Worm (Caenorhabditis elegans) whole organism, young adult: ENCODE measurements around the gene npl-10.

Experiments used
- K12H6.12 ChIP-seq: fragments of 200-800 bp; sonication (Bioruptor generic); optimal IDR thresholded peaks from 2 replicates; lab custom pipeline; 2018; ENCODE audit warnings: mild to moderate bottlenecking, missing genetic modification characterization, missing compliant biosample characterization
- Y53G8AR.9 ChIP-seq: fragments of 200-800 bp; sonication (Bioruptor generic); conservative IDR thresholded peaks from 2 replicates; pipeline ENCODE4 v1.3.6; 2022; ENCODE audit warnings: missing genetic modification reagents, missing genetic modification characterization, missing compliant biosample characterization
- Y95B8A.8 ChIP-seq: fragments of 200-800 bp; sonication (Bioruptor generic); IDR thresholded peaks from 2 replicates; pipeline ENCODE4 v1.3.6; 2022; ENCODE audit warnings: missing genetic modification reagents, missing genetic modification characterization, missing compliant biosample characterization
- ama-1 ChIP-seq, 3 experiments: fragments of 150-350 bp in 1 of 3; sonication (generic microtip) in 2 of 3; optimal IDR thresholded peaks; 2 replicates each; lab custom pipeline; 2014 to 2018; ENCODE audit warnings: missing biosample characterization in 2 of 3, missing genetic modification characterization in 2 of 3, missing genetic modification reagents in 2 of 3
- ceh-27 ChIP-seq: fragments of 200-800 bp; sonication (Bioruptor generic); optimal IDR thresholded peaks from 2 replicates; lab custom pipeline; 2018; ENCODE audit warnings: mild to moderate bottlenecking, missing genetic modification characterization, moderate library complexity, missing compliant biosample characterization
- ceh-40 ChIP-seq: fragments of 200-800 bp; sonication (Bioruptor generic); IDR thresholded peaks from 2 replicates; pipeline ENCODE4 v1.3.6; 2022; ENCODE audit warnings: missing genetic modification characterization, missing compliant biosample characterization
- him-1 ChIP-seq: sonication (generic microtip); optimal IDR thresholded peaks from 2 replicates; lab custom pipeline; 2016; ENCODE audit warnings: missing genotype, missing genetic modification reagents, missing genetic modification characterization, missing compliant biosample characterization
- lin-35 ChIP-seq, 3 experiments: fragments of 150-350 bp in 2 of 3; sonication (generic microtip) in 1 of 3; optimal IDR thresholded peaks; 2 replicates each; lab custom pipeline; 2014 to 2018; ENCODE audit warnings: missing biosample characterization in 3 of 3, missing genetic modification characterization in 3 of 3, missing genetic modification reagents in 3 of 3
- nhr-120 ChIP-seq: fragments of 200-800 bp; sonication (Bioruptor generic); IDR thresholded peaks from 2 replicates; pipeline ENCODE4 v1.3.6; 2022; ENCODE audit warnings: missing genetic modification characterization, missing compliant biosample characterization
- pha-4 ChIP-seq: fragments of 150-350 bp; sonication (generic microtip); optimal IDR thresholded peaks from 2 replicates; lab custom pipeline; 2014; ENCODE audit warnings: missing biosample characterization, missing genetic modification reagents, missing genetic modification characterization
- rec-8 ChIP-seq, 2 experiments: sonication (generic microtip); optimal IDR thresholded peaks; 2 replicates each; lab custom pipeline; 2016; ENCODE audit warnings: mild to moderate bottlenecking in 2 of 2, missing genetic modification characterization in 2 of 2, missing genetic modification reagents in 2 of 2, missing genotype in 2 of 2, missing biosample characterization in 1 of 2, missing compliant biosample characterization in 1 of 2, moderate library complexity in 1 of 2
- snpc-4 ChIP-seq, 5 experiments: fragments of 150-350 bp in 1 of 5; sonication (generic microtip) in 4 of 5; optimal IDR thresholded peaks; 2 replicates each; lab custom pipeline; 2014 to 2018; ENCODE audit warnings: missing genetic modification characterization in 5 of 5, missing biosample characterization in 3 of 5, antibody characterized with exemption in 2 of 5, mild to moderate bottlenecking in 2 of 5, missing compliant biosample characterization in 2 of 5, missing genotype in 2 of 5, moderate library complexity in 2 of 5, missing genetic modification reagents in 1 of 5
- unc-62 ChIP-seq: fragments of 150-350 bp; optimal IDR thresholded peaks from 2 replicates; lab custom pipeline; 2014; ENCODE audit warnings: missing biosample characterization, missing genetic modification reagents, missing genetic modification characterization
- ztf-25 ChIP-seq: fragments of 200-800 bp; sonication (Bioruptor generic); IDR thresholded peaks from 2 replicates; pipeline ENCODE4 v1.3.6; 2022; ENCODE audit warnings: missing genetic modification reagents, missing genetic modification characterization, missing compliant biosample characterization

- TF ChIP-seq Y95B8A.8 (GFP tag; lab: Robert Waterston, UW) (no peak), snpc-4 (GFP tag; optimal IDR thresholded peaks at IDR 0.05; lab: Kevin White, UChicago) (no peak), snpc-4 (tag; optimal IDR thresholded peaks at IDR 0.05; lab: Kevin White, UChicago) (no peak), K12H6.12 (no peak), ztf-25 (GFP tag; lab: Robert Waterston, UW) (no peak), ceh-27 (no peak), ama-1 (optimal IDR thresholded peaks at IDR 0.05; lab: Kevin White, UChicago) (no peak), ama-1 (GFP tag; optimal IDR thresholded peaks at IDR 0.05; lab: Kevin White, UChicago) (no peak), Y53G8AR.9 (no peak), pha-4 (no peak), him-1 (tag; lab: Kevin White, UChicago) (no peak), nhr-120 (GFP tag; lab: Robert Waterston, UW) (no peak), lin-35 (GFP tag; optimal IDR thresholded peaks at IDR 0.05; lab: Kevin White, UChicago) (no peak), ceh-40 (GFP tag; lab: Robert Waterston, UW) (no peak), unc-62 (GFP tag; lab: Kevin White, UChicago) (no peak), rec-8 (tag; optimal IDR thresholded peaks at IDR 0.05; lab: Kevin White, UChicago) (no peak)
Observed at ce11 chrIII:3972687-3973086, 37.0 kb upstream of the npl-10 start, which contains the start of gene R10E9.4.
